Fruit fly (Drosophila melanogaster): ENCODE measurements around the gene Megf8.
A peak's percentile ranks its signal among the peaks of the same experiment; 100 is the strongest.

Megf8 gene

dm6 chr2L:8001694-8002627 is 41.3 kb upstream of the Megf8 start (continued):
- TF ChIP-seq CG10669 (GFP tag; optimal IDR thresholded peaks at IDR 0.05) (peak; percentile 85), eg (GFP tag; IDR thresholded peaks at IDR 0.05) (peak; percentile 92), CG9139 (GFP tag; optimal IDR thresholded peaks at IDR 0.05) (peak; percentile 62), topi (GFP tag; optimal IDR thresholded peaks at IDR 0.05) (peak; percentile 83), CG1621 (tag; optimal IDR thresholded peaks at IDR 0.05) (peak; percentile 71), dac (GFP tag; optimal IDR thresholded peaks at IDR 0.05) (peak; percentile 86), Eip93F (GFP tag; optimal IDR thresholded peaks at IDR 0.05) (no peak), CG8632 (GFP tag; optimal IDR thresholded peaks at IDR 0.05) (peak; percentile 53), Ets96B (tag; optimal IDR thresholded peaks at IDR 0.05) (peak; percentile 83), CG32006 (GFP tag; optimal IDR thresholded peaks at IDR 0.05) (peak; percentile 96), esn (GFP tag; optimal IDR thresholded peaks at IDR 0.05) (peak; percentile 91), fd59A (GFP tag; optimal IDR thresholded peaks at IDR 0.05) (peak; percentile 79), CG6808 (GFP tag; optimal IDR thresholded peaks at IDR 0.05) (peak; percentile 81), fd85E (GFP tag; optimal IDR thresholded peaks at IDR 0.05) (peak; percentile 48), CG11762 (GFP tag; optimal IDR thresholded peaks at IDR 0.05; ENCODE audit: insufficient read depth) (peak; percentile 87)

- TF ChIP-seq pdm3 (GFP tag; optimal IDR thresholded peaks at IDR 0.05) (no peak), CG8319 (GFP tag; optimal IDR thresholded peaks at IDR 0.05) (no peak), CG31627 (GFP tag; optimal IDR thresholded peaks at IDR 0.05) (no peak), eg (GFP tag; IDR thresholded peaks at IDR 0.05) (no peak), CG3919 (GFP tag; optimal IDR thresholded peaks at IDR 0.05) (no peak), Eip78C (GFP tag) (peak; percentile 43), dsx (GFP tag; optimal IDR thresholded peaks at IDR 0.05; ENCODE audit: poor library complexity, severe bottlenecking) (peak; percentile 51), CG9139 (GFP tag; optimal IDR thresholded peaks at IDR 0.05) (no peak), Sox102F (GFP tag; optimal IDR thresholded peaks at IDR 0.05) (no peak), CG16779 (tag; optimal IDR thresholded peaks at IDR 0.05) (no peak), CG3032 (tag; optimal IDR thresholded peaks at IDR 0.05) (no peak), fd59A (GFP tag; optimal IDR thresholded peaks at IDR 0.05) (no peak), Eip75B (GFP tag; optimal IDR thresholded peaks at IDR 0.05) (no peak), Gug (GFP tag; IDR thresholded peaks at IDR 0.05) (no peak), CG4318 (GFP tag; optimal IDR thresholded peaks at IDR 0.05) (no peak), fkh (GFP tag; optimal IDR thresholded peaks at IDR 0.05) (no peak), fd85E (GFP tag; optimal IDR thresholded peaks at IDR 0.05) (no peak), CG7368 (GFP tag; optimal IDR thresholded peaks at IDR 0.05) (no peak), Sox15 (GFP tag; optimal IDR thresholded peaks at IDR 0.05) (no peak), CG11902 (GFP tag; optimal IDR thresholded peaks at IDR 0.05) (no peak), svp (GFP tag) (peak; percentile 64), spab (GFP tag; optimal IDR thresholded peaks at IDR 0.05) (no peak)
Measured at dm6 chr2L:8004072-8004471, 39.2 kb upstream of the Megf8 start, which contains the start of gene Wwox. Gene Wwox (minus strand): TSS chr2L:8004286.

DNA sequence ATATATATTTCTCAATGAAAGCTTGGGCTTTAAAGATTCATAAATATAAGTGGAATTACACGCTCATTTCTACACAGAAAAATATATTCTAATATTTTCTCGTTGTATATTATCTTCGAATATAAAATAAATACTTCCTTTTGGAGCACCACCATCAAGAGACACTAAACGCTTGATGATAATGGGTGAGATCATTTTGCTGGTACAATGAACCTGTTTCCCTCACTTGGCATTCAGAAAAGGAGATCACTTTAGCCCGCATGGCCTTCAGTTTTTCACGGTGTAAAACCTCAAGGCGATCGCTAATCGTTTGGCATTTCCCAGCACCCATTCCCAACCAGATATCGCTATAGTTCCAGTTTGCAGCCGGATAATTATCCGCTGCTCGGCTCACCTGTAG is 37.2 kb upstream of the Megf8 start:
- TF ChIP-seq fkh (GFP tag; optimal IDR thresholded peaks at IDR 0.05) (no peak), CG6808 (GFP tag; optimal IDR thresholded peaks at IDR 0.05) (peak; percentile 71), CG3032 (tag; optimal IDR thresholded peaks at IDR 0.05) (peak; percentile 68), Blimp-1 (GFP tag; optimal IDR thresholded peaks at IDR 0.05) (no peak), CG9139 (GFP tag; optimal IDR thresholded peaks at IDR 0.05) (peak; percentile 35), acj6 (GFP tag; optimal IDR thresholded peaks at IDR 0.05) (peak; percentile 48), fd59A (GFP tag; optimal IDR thresholded peaks at IDR 0.05) (peak; percentile 53), Hr39 (GFP tag; optimal IDR thresholded peaks at IDR 0.05) (peak; percentile 46), CG10631 (GFP tag; optimal IDR thresholded peaks at IDR 0.05) (peak; percentile 38), cyc (GFP tag; optimal IDR thresholded peaks at IDR 0.05) (peak; percentile 57), CG15336 (GFP tag; IDR thresholded peaks at IDR 0.05) (peak; percentile 68), Ets96B (tag; optimal IDR thresholded peaks at IDR 0.05) (peak; percentile 33), CG32006 (GFP tag; optimal IDR thresholded peaks at IDR 0.05) (peak; percentile 56), spab (GFP tag; optimal IDR thresholded peaks at IDR 0.05) (peak; percentile 69), lz (GFP tag; optimal IDR thresholded peaks at IDR 0.05) (peak; percentile 37), topi (GFP tag; optimal IDR thresholded peaks at IDR 0.05) (peak; percentile 66), net (GFP tag; optimal IDR thresholded peaks at IDR 0.05) (peak; percentile 20), CG8319 (GFP tag; optimal IDR thresholded peaks at IDR 0.05) (peak; percentile 42), Gug (GFP tag; IDR thresholded peaks at IDR 0.05) (peak; percentile 42; the same call in 1 of the 2 replicates), Eip78C (GFP tag) (peak; percentile 95), CG11902 (GFP tag; optimal IDR thresholded peaks at IDR 0.05) (peak; percentile 24), Hr38 (GFP tag; optimal IDR thresholded peaks at IDR 0.05) (no peak), Smox (GFP tag; optimal IDR thresholded peaks at IDR 0.05) (peak; percentile 55), CG16779 (tag; optimal IDR thresholded peaks at IDR 0.05) (peak; percentile 5), CG11294 (GFP tag; IDR thresholded peaks at IDR 0.05) (peak; percentile 24; the same call in 1 of the 2 replicates), fd85E (GFP tag; optimal IDR thresholded peaks at IDR 0.05) (no peak), svp (GFP tag) (peak; percentile 86)

Measured in whole organism, prepupa.